Worm (Caenorhabditis elegans): ENCODE data around the gene hpl-2.

DNA sequence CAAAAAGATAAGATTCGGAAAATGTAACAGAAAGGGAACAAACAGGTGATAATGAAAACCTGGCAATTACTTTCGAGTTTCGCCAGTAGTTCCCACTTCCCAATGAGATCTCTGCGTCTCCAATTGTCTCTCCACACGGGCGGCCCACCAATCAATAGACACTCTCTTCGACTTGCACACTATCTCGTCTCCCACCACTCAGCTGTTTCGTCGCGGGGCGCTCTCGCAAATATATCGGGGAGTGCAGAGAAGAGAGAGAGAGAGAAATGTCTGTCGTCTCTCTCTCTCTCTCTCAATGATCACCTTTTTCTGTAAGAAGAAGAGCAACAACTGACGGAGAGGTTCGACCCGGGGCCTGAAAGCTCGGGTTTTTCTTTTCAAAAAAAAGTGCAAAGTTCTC, 35.2 kb downstream of the hpl-2 start:
- peak; percentile 82 for TF ChIP-seq ztf-4 (tag; optimal IDR thresholded peaks at IDR 0.05)
- TF ChIP-seq tbx-2 (tag; optimal IDR thresholded peaks at IDR 0.05), result peak; percentile 92
- peak; percentile 59 for TF ChIP-seq pag-3 (tag; optimal IDR thresholded peaks at IDR 0.05; ENCODE audit: borderline replicate concordance, insufficient read depth)
- peak; percentile 84 for TF ChIP-seq dsc-1 (tag; optimal IDR thresholded peaks at IDR 0.05)
- TF ChIP-seq unc-62 (GFP tag; optimal IDR thresholded peaks at IDR 0.05), result no peak

All from whole organism, L1 larva.